Worm (Caenorhabditis elegans) whole organism, young adult: ENCODE results near the gene act-1.

Experiments used
- B0261.1 ChIP-seq: sonication (generic microtip); optimal IDR thresholded peaks from 2 replicates; lab custom pipeline; 2016; ENCODE audit warnings: mild to moderate bottlenecking, missing genetic modification characterization, moderate library complexity, missing compliant biosample characterization
- F33H1.4 ChIP-seq: fragments of 200-800 bp; sonication (Bioruptor generic); IDR thresholded peaks from 2 replicates; pipeline ENCODE4 v1.3.6; 2022; ENCODE audit warnings: missing genetic modification reagents, missing genetic modification characterization, missing compliant biosample characterization
- F37B4.10 ChIP-seq: fragments of 200-800 bp; sonication (Bioruptor generic); IDR thresholded peaks from 2 replicates; pipeline ENCODE4 v1.3.6; 2022; ENCODE audit warnings: missing genetic modification characterization, missing compliant biosample characterization
- F57A8.1 ChIP-seq: fragments of 200-800 bp; sonication (Bioruptor generic); optimal IDR thresholded peaks from 2 replicates; lab custom pipeline; 2018; ENCODE audit warnings: mild to moderate bottlenecking, missing genetic modification characterization, moderate library complexity, missing compliant biosample characterization
- Y53F4B.3 ChIP-seq: fragments of 200-800 bp; sonication (Bioruptor generic); IDR thresholded peaks from 2 replicates; pipeline ENCODE4 v1.3.6; 2022; ENCODE audit warnings: missing genetic modification reagents, missing genetic modification characterization, missing compliant biosample characterization
- Y67H2A.10 ChIP-seq: fragments of 200-800 bp; sonication (Bioruptor generic); conservative IDR thresholded peaks from 2 replicates; pipeline ENCODE4 v1.3.6; 2022; ENCODE audit warnings: missing genetic modification reagents, missing genetic modification characterization, missing compliant biosample characterization
- attf-5 ChIP-seq: fragments of 200-800 bp; sonication (Bioruptor generic); optimal IDR thresholded peaks from 2 replicates; lab custom pipeline; 2018; ENCODE audit warnings: mild to moderate bottlenecking, missing genetic modification characterization, missing compliant biosample characterization
- bed-2 ChIP-seq: fragments of 200-800 bp; sonication (Bioruptor generic); IDR thresholded peaks from 2 replicates; pipeline ENCODE4 v1.3.6; 2022; ENCODE audit warnings: missing genetic modification reagents, missing genetic modification characterization, missing compliant biosample characterization
- ceh-79 ChIP-seq: sonication (generic microtip); optimal IDR thresholded peaks from 2 replicates; lab custom pipeline; 2017; ENCODE audit warnings: mild to moderate bottlenecking, missing genetic modification characterization, missing compliant biosample characterization
- ceh-91 ChIP-seq: fragments of 200-800 bp; sonication (Bioruptor generic); IDR thresholded peaks from 2 replicates; pipeline ENCODE4 v1.3.6; 2022; ENCODE audit warnings: missing genetic modification reagents, missing genetic modification characterization, missing compliant biosample characterization
- die-1 ChIP-seq: sonication (generic microtip); optimal IDR thresholded peaks from 2 replicates; lab custom pipeline; 2016; ENCODE audit warnings: missing genotype, mild to moderate bottlenecking, missing genetic modification characterization, missing compliant biosample characterization
- dpl-1 ChIP-seq: fragments of 150-350 bp; optimal IDR thresholded peaks from 2 replicates; lab custom pipeline; 2014; ENCODE audit warnings: missing biosample characterization, missing genetic modification reagents, missing genetic modification characterization
- egl-18 ChIP-seq: fragments of 200-800 bp; sonication (Bioruptor generic); IDR thresholded peaks from 2 replicates; pipeline ENCODE4 v1.3.6; 2022; ENCODE audit warnings: missing genetic modification reagents, missing genetic modification characterization, missing compliant biosample characterization
- ekl-4 ChIP-seq: fragments of 200-800 bp; sonication (Bioruptor generic); IDR thresholded peaks from 2 replicates; pipeline ENCODE4 v1.3.6; 2022; ENCODE audit warnings: missing genetic modification reagents, missing genetic modification characterization, missing compliant biosample characterization
- hmg-1.2 ChIP-seq: fragments of 200-800 bp; sonication (Bioruptor generic); IDR thresholded peaks from 2 replicates; pipeline ENCODE4 v1.3.6; 2022; ENCODE audit warnings: missing genetic modification reagents, missing genetic modification characterization, missing compliant biosample characterization
- lag-1 ChIP-seq: fragments of 200-800 bp; sonication (Bioruptor generic); IDR thresholded peaks from 2 replicates; pipeline ENCODE4 v1.3.6; 2022; ENCODE audit warnings: missing genetic modification reagents, missing genetic modification characterization, missing compliant biosample characterization
- let-607 ChIP-seq, 2 experiments: fragments of 200-800 bp in 1 of 2; sonication (Bioruptor generic) in 1 of 2; sonication (generic microtip) in 1 of 2; optimal IDR thresholded peaks; 2 replicates each; lab custom pipeline; 2016 to 2018; ENCODE audit warnings: mild to moderate bottlenecking in 2 of 2, missing compliant biosample characterization in 2 of 2, missing genetic modification characterization in 2 of 2, moderate library complexity in 2 of 2, missing genotype in 1 of 2
- lin-40 ChIP-seq: sonication (generic microtip); optimal IDR thresholded peaks from 2 replicates; lab custom pipeline; 2016; ENCODE audit warnings: missing genetic modification characterization, mild to moderate bottlenecking, missing compliant biosample characterization, missing genotype, missing genetic modification reagents
- lsl-1 ChIP-seq: fragments of 200-800 bp; sonication (Bioruptor generic); optimal IDR thresholded peaks from 2 replicates; lab custom pipeline; 2018; ENCODE audit warnings: mild to moderate bottlenecking, missing genetic modification characterization, moderate library complexity, missing compliant biosample characterization
- madf-6 ChIP-seq: fragments of 200-800 bp; sonication (Bioruptor generic); IDR thresholded peaks from 2 replicates; pipeline ENCODE4 v1.3.6; 2022; ENCODE audit warnings: missing genetic modification reagents, missing genetic modification characterization, missing compliant biosample characterization
- mes-4 ChIP-seq: sonication (generic microtip); optimal IDR thresholded peaks from 2 replicates; lab custom pipeline; 2016; ENCODE audit warnings: missing genotype, missing genetic modification characterization, missing compliant biosample characterization
- nfya-1 ChIP-seq: sonication (generic microtip); optimal IDR thresholded peaks from 2 replicates; lab custom pipeline; 2017; ENCODE audit warnings: antibody characterized with exemption, missing compliant biosample characterization, missing genetic modification characterization, borderline replicate concordance; ENCODE audit not compliant: insufficient read depth
- nhr-27 ChIP-seq: fragments of 200-800 bp; sonication (Bioruptor generic); optimal IDR thresholded peaks from 2 replicates; lab custom pipeline; 2018; ENCODE audit warnings: mild to moderate bottlenecking, missing genetic modification characterization, moderate library complexity, missing compliant biosample characterization
- nhr-80 ChIP-seq: sonication (generic microtip); optimal IDR thresholded peaks from 2 replicates; lab custom pipeline; 2016; ENCODE audit warnings: missing genetic modification characterization, missing compliant biosample characterization
- pha-4 ChIP-seq: fragments of 150-350 bp; sonication (generic microtip); optimal IDR thresholded peaks from 2 replicates; lab custom pipeline; 2014; ENCODE audit warnings: missing biosample characterization, missing genetic modification reagents, missing genetic modification characterization
- rec-8 ChIP-seq, 2 experiments: sonication (generic microtip); optimal IDR thresholded peaks; 2 replicates each; lab custom pipeline; 2016; ENCODE audit warnings: mild to moderate bottlenecking in 2 of 2, missing genetic modification characterization in 2 of 2, missing genetic modification reagents in 2 of 2, missing genotype in 2 of 2, missing biosample characterization in 1 of 2, missing compliant biosample characterization in 1 of 2, moderate library complexity in 1 of 2
- somi-1 ChIP-seq: fragments of 200-800 bp; sonication (Bioruptor generic); optimal IDR thresholded peaks from 2 replicates; lab custom pipeline; 2018; ENCODE audit warnings: mild to moderate bottlenecking, missing genetic modification characterization, missing compliant biosample characterization
- sptf-2 ChIP-seq: fragments of 200-800 bp; sonication (Bioruptor generic); optimal IDR thresholded peaks from 2 replicates; lab custom pipeline; 2018; ENCODE audit warnings: mild to moderate bottlenecking, missing genetic modification characterization, missing compliant biosample characterization
- tlf-1 ChIP-seq: fragments of 200-800 bp; sonication (Bioruptor generic); optimal IDR thresholded peaks from 2 replicates; lab custom pipeline; 2018; ENCODE audit warnings: mild to moderate bottlenecking, missing genetic modification characterization, missing compliant biosample characterization
- ztf-25 ChIP-seq: fragments of 200-800 bp; sonication (Bioruptor generic); IDR thresholded peaks from 2 replicates; pipeline ENCODE4 v1.3.6; 2022; ENCODE audit warnings: missing genetic modification reagents, missing genetic modification characterization, missing compliant biosample characterization
- ztf-26 ChIP-seq: sonication (generic microtip); optimal IDR thresholded peaks from 2 replicates; lab custom pipeline; 2017; ENCODE audit warnings: missing genetic modification characterization, missing compliant biosample characterization

Gene act-1

DNA sequence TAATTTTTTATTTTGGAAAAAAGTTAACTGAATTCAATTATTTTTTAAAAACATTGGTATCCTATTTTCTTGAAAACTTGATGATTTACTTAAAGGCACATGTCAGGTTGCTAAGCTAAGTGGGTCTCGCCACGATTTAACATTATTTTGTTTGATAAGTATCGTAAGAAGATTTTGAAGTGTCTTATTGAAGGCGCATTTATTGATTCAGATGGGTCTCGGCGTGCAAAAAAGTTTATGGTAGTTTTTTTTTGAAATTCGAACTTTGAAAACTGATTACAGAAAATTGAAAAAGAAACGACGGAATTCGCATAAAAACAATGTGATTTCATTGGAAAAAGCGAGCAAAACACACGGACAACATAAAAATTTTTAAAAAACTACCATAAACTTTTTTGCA, 2.1 kb downstream of the act-1 start:
- TF ChIP-seq ekl-4 (GFP tag; lab: Robert Waterston, UW) = no peak
- TF ChIP-seq pha-4 = no peak
- TF ChIP-seq nhr-27 = no peak
- TF ChIP-seq F33H1.4 = peak; percentile 57; the same call in 1 of the 2 replicates
- peak; percentile 77 for TF ChIP-seq lsl-1
- TF ChIP-seq madf-6 = peak; percentile 34; the same call in 1 of the 2 replicates
- no peak for TF ChIP-seq F37B4.10 (GFP tag; lab: Robert Waterston, UW)
- TF ChIP-seq, all 124 proteins: peak for 3

DNA sequence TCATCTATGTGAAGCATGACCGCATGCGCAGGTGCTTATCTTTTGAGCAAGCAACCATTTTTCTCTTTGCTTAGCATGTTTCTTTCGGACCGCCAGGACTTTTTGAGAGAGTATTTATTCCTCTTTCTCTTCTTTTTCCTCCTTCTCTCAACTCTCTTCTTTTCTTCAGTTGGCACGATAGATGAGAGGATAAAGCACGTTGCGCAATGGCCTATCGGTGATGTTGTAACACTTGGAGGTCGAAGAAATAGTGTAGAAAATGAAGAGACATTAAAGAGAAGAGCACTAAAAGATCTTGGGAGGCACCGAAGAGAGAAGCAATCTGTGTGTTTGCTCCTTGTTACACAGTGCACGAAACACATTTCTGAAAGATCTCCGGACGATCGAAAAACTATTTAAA, 2.8 kb downstream of the act-1 start:
- peak; percentile 45; the same call in 1 of the 2 replicates for TF ChIP-seq hmg-1.2
- TF ChIP-seq F37B4.10 (GFP tag; lab: Robert Waterston, UW) = no peak
- TF ChIP-seq madf-6 = no peak

ce11 chrV:11087119-11087518, 6.3 kb downstream of the act-1 start:
- TF ChIP-seq lag-1 (GFP tag; lab: Robert Waterston, UW) (no peak), lin-40 (tag; lab: Kevin White, UChicago) (peak; percentile 40), nhr-80 (tag; lab: Kevin White, UChicago) (peak; percentile 6), F57A8.1 (no peak), ztf-25 (GFP tag; lab: Robert Waterston, UW) (no peak), Y67H2A.10 (no peak), dpl-1 (GFP tag; lab: Kevin White, UChicago) (no peak), bed-2 (no peak), B0261.1 (tag; lab: Kevin White, UChicago) (no peak)

- TF ChIP-seq tlf-1 (GFP tag; lab: Kevin White, UChicago) (no peak), attf-5 (GFP tag; lab: Kevin White, UChicago) (no peak), let-607 (tag; optimal IDR thresholded peaks at IDR 0.05; lab: Kevin White, UChicago) (no peak), egl-18 (GFP tag; lab: Robert Waterston, UW) (no peak), die-1 (tag; lab: Kevin White, UChicago) (peak; percentile 13), sptf-2 (GFP tag; lab: Kevin White, UChicago) (no peak), Y53F4B.3 (GFP tag; lab: Robert Waterston, UW) (no peak)
- TF ChIP-seq, all 124 proteins: peak for 1
Measured at ce11 chrV:11087519-11087998, 6.7 kb downstream of the act-1 start, which contains the start of gene Y42A5A.1. Y42A5A.1 (plus strand) TSS chrV:11087948.

DNA sequence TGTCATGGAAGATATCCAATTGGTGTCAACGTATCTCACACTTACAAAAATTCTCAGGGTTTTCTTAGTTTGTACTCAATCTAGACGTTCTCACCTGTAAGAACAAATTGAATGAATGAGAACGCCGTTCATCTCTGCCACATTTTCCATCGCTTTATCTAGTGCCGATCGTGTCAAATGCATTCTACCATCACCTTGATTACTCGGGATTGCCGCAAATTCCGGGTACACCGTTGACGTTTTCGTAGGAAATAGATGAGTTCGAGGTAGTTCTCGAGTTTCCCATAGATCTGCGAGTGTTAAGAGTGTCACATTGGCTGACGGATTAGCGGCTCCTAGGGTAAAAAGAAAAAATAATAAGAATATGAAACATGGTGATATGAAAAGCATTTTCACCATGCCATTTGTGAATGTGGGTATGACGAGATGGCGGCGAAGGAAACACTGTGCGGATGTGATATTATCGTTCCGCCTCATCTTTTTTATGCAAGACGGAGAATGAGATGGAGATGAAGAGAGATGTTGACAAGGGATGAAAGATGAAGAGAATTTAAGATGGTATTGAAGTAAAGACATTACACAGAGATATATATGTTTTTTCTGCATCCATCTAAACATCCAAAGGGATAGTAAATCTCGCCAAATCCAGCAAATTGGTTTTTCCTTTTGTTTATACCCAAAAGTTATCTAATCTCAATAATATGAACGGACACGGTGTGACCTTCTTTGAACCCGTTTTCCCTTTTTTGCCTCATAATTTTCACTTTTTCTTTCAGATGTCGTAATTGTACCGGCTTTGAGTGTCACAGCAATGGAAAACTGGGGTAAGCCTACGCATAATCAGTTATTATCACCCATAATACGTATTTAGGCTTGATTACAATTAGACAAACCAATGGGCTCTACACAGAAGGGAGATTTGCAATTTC, 12.6 kb downstream of the act-1 start, which contains the start of gene lact-8:
Gene lact-8 (minus strand): TSS at position 445 of the 929 bp plus-strand sequence.
- TF ChIP-seq mes-4 (no peak), rec-8 (tag; optimal IDR thresholded peaks at IDR 0.05; lab: Kevin White, UChicago) (no peak)

ce11 chrV:11094698-11095097, 13.8 kb downstream of the act-1 start:
- TF ChIP-seq ztf-26 (tag; lab: Kevin White, UChicago) (peak; percentile 78), nfya-1 (tag; lab: Kevin White, UChicago) (no peak), ceh-91 (GFP tag; lab: Robert Waterston, UW) (no peak), somi-1 (GFP tag; lab: Kevin White, UChicago) (peak; percentile 43), lin-40 (tag; lab: Kevin White, UChicago) (peak; percentile 51), ceh-79 (tag; lab: Kevin White, UChicago) (no peak)
